Worm (Caenorhabditis elegans) whole organism, L1 larva: ENCODE results near the gene M106.3.

ENCODE experiments used
- C04F5.9 ChIP-seq: sonication (generic microtip); optimal IDR thresholded peaks from 2 replicates; lab custom pipeline; 2016; ENCODE audit warnings: missing genetic modification characterization, missing compliant biosample characterization
- C16A3.4 ChIP-seq: fragments of 150-350 bp; optimal IDR thresholded peaks from 2 replicates; lab custom pipeline; 2014; ENCODE audit warnings: missing biosample characterization, missing genetic modification characterization
- F16B12.6 ChIP-seq: fragments of 150-350 bp; optimal IDR thresholded peaks from 2 replicates; lab custom pipeline; 2014; ENCODE audit warnings: missing biosample characterization, missing genetic modification characterization
- Y116A8C.19 ChIP-seq: sonication (generic microtip); optimal IDR thresholded peaks from 2 replicates; lab custom pipeline; 2016; ENCODE audit warnings: missing compliant biosample characterization, missing genetic modification characterization, borderline replicate concordance
- blmp-1 ChIP-seq: fragments of 150-350 bp; optimal IDR thresholded peaks from 2 replicates; lab custom pipeline; 2014; ENCODE audit warnings: missing biosample characterization, missing genetic modification characterization
- ceh-63 ChIP-seq: fragments of 200-800 bp; sonication (Bioruptor generic); optimal IDR thresholded peaks from 2 replicates; lab custom pipeline; 2018; ENCODE audit warnings: mild to moderate bottlenecking, missing genetic modification characterization, missing compliant biosample characterization
- ceh-82 ChIP-seq, 3 experiments: fragments of 150-350 bp in 1 of 3; sonication (generic microtip) in 2 of 3; optimal IDR thresholded peaks; 2 replicates each; lab custom pipeline; 2014 to 2017; ENCODE audit warnings: missing biosample characterization in 3 of 3, missing genetic modification characterization in 3 of 3
- ceh-90 ChIP-seq: sonication (generic microtip); optimal IDR thresholded peaks from 2 replicates; lab custom pipeline; 2016; ENCODE audit warnings: missing genetic modification characterization, missing compliant biosample characterization
- ces-1 ChIP-seq: fragments of 150-350 bp; optimal IDR thresholded peaks from 2 replicates; lab custom pipeline; 2014; ENCODE audit warnings: missing biosample characterization, missing genetic modification reagents, missing genetic modification characterization
- efl-1 ChIP-seq, 4 experiments: fragments of 150-350 bp; optimal IDR thresholded peaks in 3 of 4; peaks in 1 of 4; 1 replicate in 1 of 4; 2 replicates in 3 of 4; lab custom pipeline; 2014; ENCODE audit warnings: missing biosample characterization in 2 of 4, missing genetic modification characterization in 2 of 4, missing genetic modification reagents in 2 of 4
- egl-27 ChIP-seq, 2 experiments: fragments of 150-350 bp in 1 of 2; sonication (generic microtip); optimal IDR thresholded peaks; 3 replicates each; lab custom pipeline; 2017 to 2018; ENCODE audit warnings: missing biosample characterization in 2 of 2, missing genetic modification characterization in 2 of 2, missing genetic modification reagents in 2 of 2
- elt-2 ChIP-seq: sonication (generic microtip); optimal IDR thresholded peaks from 2 replicates; lab custom pipeline; 2016; ENCODE audit warnings: missing genetic modification characterization, mild to moderate bottlenecking, inconsistent platforms, missing compliant biosample characterization, missing genetic modification reagents
- elt-3 ChIP-seq, 6 experiments: fragments of 150-350 bp in 1 of 6; sonication (generic microtip); optimal IDR thresholded peaks; 2 replicates each; lab custom pipeline; 2017 to 2018; ENCODE audit warnings: missing biosample characterization in 6 of 6, missing genetic modification characterization in 6 of 6, inconsistent platforms in 1 of 6
- fkh-8 ChIP-seq: sonication (generic microtip); optimal IDR thresholded peaks from 2 replicates; lab custom pipeline; 2016; ENCODE audit warnings: mild to moderate bottlenecking, missing genetic modification characterization, missing compliant biosample characterization
- fos-1 ChIP-seq: fragments of 150-350 bp; optimal IDR thresholded peaks from 2 replicates; lab custom pipeline; 2014; ENCODE audit warnings: missing biosample characterization, missing genetic modification characterization
- grh-1 ChIP-seq: fragments of 200-800 bp; sonication (Bioruptor generic); IDR thresholded peaks from 2 replicates; pipeline ENCODE4 v1.3.6; 2022; ENCODE audit warnings: missing genetic modification reagents, missing genetic modification characterization, missing compliant biosample characterization
- hpl-2 ChIP-seq: fragments of 150-350 bp; optimal IDR thresholded peaks from 2 replicates; lab custom pipeline; 2014; ENCODE audit warnings: missing biosample characterization, missing genetic modification reagents, missing genetic modification characterization
- isw-1 ChIP-seq: fragments of 200-800 bp; sonication (Bioruptor generic); IDR thresholded peaks from 2 replicates; pipeline ENCODE4 v1.3.6; 2022; ENCODE audit warnings: missing genetic modification characterization, missing compliant biosample characterization
- jun-1 ChIP-seq: fragments of 150-350 bp; optimal IDR thresholded peaks from 2 replicates; lab custom pipeline; 2014; ENCODE audit warnings: missing biosample characterization, missing genetic modification reagents, missing genetic modification characterization
- lin-13 ChIP-seq: fragments of 150-350 bp; optimal IDR thresholded peaks from 2 replicates; lab custom pipeline; 2014; ENCODE audit warnings: missing biosample characterization, missing genetic modification reagents, missing genetic modification characterization
- lin-14 ChIP-seq: fragments of 200-800 bp; sonication (Bioruptor generic); optimal IDR thresholded peaks from 2 replicates; lab custom pipeline; 2018; ENCODE audit warnings: mild to moderate bottlenecking, missing genetic modification characterization, moderate library complexity, missing compliant biosample characterization
- lin-35 ChIP-seq, 2 experiments: fragments of 150-350 bp; optimal IDR thresholded peaks; 2 replicates each; lab custom pipeline; 2014; ENCODE audit warnings: missing biosample characterization in 2 of 2, missing genetic modification characterization in 2 of 2, missing genetic modification reagents in 2 of 2
- lsy-2 ChIP-seq, 2 experiments: fragments of 150-350 bp; optimal IDR thresholded peaks; 2 replicates each; lab custom pipeline; 2014; ENCODE audit warnings: missing biosample characterization in 2 of 2, missing genetic modification characterization in 2 of 2
- mab-9 ChIP-seq: fragments of 200-800 bp; sonication (Bioruptor generic); IDR thresholded peaks from 2 replicates; pipeline ENCODE4 v1.3.6; 2022; ENCODE audit warnings: missing genetic modification reagents, missing genetic modification characterization, missing compliant biosample characterization
- mdl-1 ChIP-seq, 2 experiments: fragments of 150-350 bp; optimal IDR thresholded peaks; 2 replicates each; lab custom pipeline; 2014 to 2017; ENCODE audit warnings: missing biosample characterization in 2 of 2, missing genetic modification characterization in 2 of 2, inconsistent platforms in 1 of 2
- mef-2 ChIP-seq: fragments of 150-350 bp; optimal IDR thresholded peaks from 2 replicates; lab custom pipeline; 2014; ENCODE audit warnings: missing biosample characterization, missing genetic modification characterization
- mep-1 ChIP-seq: fragments of 150-350 bp; optimal IDR thresholded peaks from 2 replicates; lab custom pipeline; 2014; ENCODE audit warnings: missing biosample characterization, missing genetic modification characterization
- nhr-11 ChIP-seq: fragments of 150-350 bp; optimal IDR thresholded peaks from 2 replicates; lab custom pipeline; 2014; ENCODE audit warnings: missing biosample characterization, missing genetic modification characterization
- nhr-20 ChIP-seq: sonication (generic microtip); optimal IDR thresholded peaks from 2 replicates; lab custom pipeline; 2016; ENCODE audit warnings: mild to moderate bottlenecking, missing genetic modification characterization, missing compliant biosample characterization
- nhr-237 ChIP-seq: fragments of 150-350 bp; optimal IDR thresholded peaks from 2 replicates; lab custom pipeline; 2014; ENCODE audit warnings: missing biosample characterization, missing genetic modification characterization
- nhr-28 ChIP-seq: fragments of 150-350 bp; optimal IDR thresholded peaks from 2 replicates; lab custom pipeline; 2014; ENCODE audit warnings: missing biosample characterization, missing genetic modification characterization
- nhr-71 ChIP-seq: sonication (generic microtip); optimal IDR thresholded peaks from 2 replicates; lab custom pipeline; 2016; ENCODE audit warnings: mild to moderate bottlenecking, missing genetic modification characterization, moderate library complexity, missing compliant biosample characterization
- nhr-76 ChIP-seq: sonication (generic microtip); optimal IDR thresholded peaks from 2 replicates; lab custom pipeline; 2017; ENCODE audit warnings: missing biosample characterization, missing genetic modification characterization
- nhr-85 ChIP-seq: sonication (generic microtip); peaks from one replicate; lab custom pipeline; 2016; ENCODE audit warnings: missing genetic modification characterization, inconsistent platforms, missing compliant biosample characterization
- pag-3 ChIP-seq: sonication (generic microtip); optimal IDR thresholded peaks from 2 replicates; lab custom pipeline; 2017; ENCODE audit warnings: missing genetic modification characterization, mild to moderate bottlenecking, missing compliant biosample characterization, antibody characterized with exemption, borderline replicate concordance; ENCODE audit not compliant: insufficient read depth
- rnt-1 ChIP-seq: sonication (generic microtip); optimal IDR thresholded peaks from 2 replicates; lab custom pipeline; 2016; ENCODE audit warnings: mild to moderate bottlenecking, missing genetic modification characterization, moderate library complexity, missing compliant biosample characterization
- skn-1 ChIP-seq: fragments of 150-350 bp; optimal IDR thresholded peaks from 2 replicates; lab custom pipeline; 2014; ENCODE audit warnings: missing biosample characterization, missing genetic modification characterization
- snpc-4 ChIP-seq: fragments of 150-350 bp; optimal IDR thresholded peaks from 2 replicates; lab custom pipeline; 2014; ENCODE audit warnings: missing biosample characterization, missing genetic modification characterization
- snu-23 ChIP-seq: sonication (generic microtip); optimal IDR thresholded peaks from 2 replicates; lab custom pipeline; 2016; ENCODE audit warnings: missing genetic modification characterization, missing compliant biosample characterization
- swsn-7 ChIP-seq: sonication (generic microtip); optimal IDR thresholded peaks from 2 replicates; lab custom pipeline; 2016; ENCODE audit warnings: missing genetic modification characterization, missing compliant biosample characterization
- tlp-1 ChIP-seq: fragments of 150-350 bp; optimal IDR thresholded peaks from 2 replicates; lab custom pipeline; 2014; ENCODE audit warnings: missing biosample characterization, missing genetic modification characterization
- unc-130 ChIP-seq: fragments of 150-350 bp; optimal IDR thresholded peaks from 2 replicates; lab custom pipeline; 2017; ENCODE audit warnings: missing biosample characterization, missing genetic modification characterization, inconsistent platforms
- unc-30 ChIP-seq: sonication (generic microtip); optimal IDR thresholded peaks from 2 replicates; lab custom pipeline; 2017; ENCODE audit warnings: missing biosample characterization, missing genetic modification characterization
- zip-4 ChIP-seq: fragments of 200-800 bp; sonication (Bioruptor generic); optimal IDR thresholded peaks from 2 replicates; lab custom pipeline; 2018; ENCODE audit warnings: mild to moderate bottlenecking, missing genetic modification characterization, moderate library complexity, missing compliant biosample characterization

M106.3 gene

DNA sequence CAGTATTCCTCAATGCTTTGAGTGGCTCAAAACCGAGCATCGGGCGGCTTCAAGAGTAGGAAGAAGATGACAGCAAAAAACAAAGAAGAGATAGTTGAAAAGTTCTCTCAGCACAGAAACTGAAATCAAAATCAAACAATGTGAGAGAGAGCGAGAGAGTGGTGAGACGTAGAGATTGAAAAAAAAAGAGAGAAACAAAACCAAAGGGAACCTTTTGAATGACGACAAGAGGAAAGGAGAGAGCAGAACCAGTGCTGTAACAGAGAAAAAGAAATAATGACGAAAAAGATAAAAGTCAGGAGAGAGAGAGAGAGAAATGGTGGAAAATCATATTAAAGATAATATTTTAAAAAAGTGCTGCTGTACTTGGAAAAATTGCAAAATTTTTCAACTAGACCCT is 6.5 kb upstream of the M106.3 start (continued):
- no peak for TF ChIP-seq ceh-63 (GFP tag; lab: Kevin White, UChicago)
- peak; percentile 0 to 8 for TF ChIP-seq lin-35 (GFP tag; optimal IDR thresholded peaks at IDR 0.05; lab: Kevin White, UChicago)
- no peak for TF ChIP-seq nhr-28 (tag; lab: Kevin White, UChicago)
- TF ChIP-seq mep-1 (tag; lab: Kevin White, UChicago), result peak; percentile 55
- TF ChIP-seq efl-1 (optimal IDR thresholded peaks at IDR 0.05; lab: Kevin White, UChicago), result peak; percentile 33 to 42
- no peak for TF ChIP-seq efl-1 (GFP tag; optimal IDR thresholded peaks at IDR 0.05 in 1 of 2; lab: Kevin White, UChicago)
- TF ChIP-seq ceh-82 (tag; optimal IDR thresholded peaks at IDR 0.05; lab: Kevin White, UChicago), result peak in 1 of 3 experiments; percentile 11
- TF ChIP-seq fkh-8 (tag; lab: Kevin White, UChicago), result no peak
- no peak for TF ChIP-seq elt-3 (tag; optimal IDR thresholded peaks at IDR 0.05; lab: Kevin White, UChicago)
- no peak for TF ChIP-seq ceh-90 (tag; lab: Kevin White, UChicago)
- no peak for TF ChIP-seq hpl-2 (GFP tag; lab: Kevin White, UChicago)
- no peak for TF ChIP-seq grh-1 (GFP tag; lab: Robert Waterston, UW)
- peak; percentile 59 for TF ChIP-seq lin-14 (GFP tag; lab: Kevin White, UChicago)
- no peak for TF ChIP-seq swsn-7
- no peak for TF ChIP-seq fos-1
- TF ChIP-seq C04F5.9 (tag; lab: Kevin White, UChicago), result peak; percentile 90
- no peak for TF ChIP-seq mdl-1 (tag; optimal IDR thresholded peaks at IDR 0.05; lab: Kevin White, UChicago)
- TF ChIP-seq isw-1 (GFP tag; lab: Robert Waterston, UW), result no peak

DNA sequence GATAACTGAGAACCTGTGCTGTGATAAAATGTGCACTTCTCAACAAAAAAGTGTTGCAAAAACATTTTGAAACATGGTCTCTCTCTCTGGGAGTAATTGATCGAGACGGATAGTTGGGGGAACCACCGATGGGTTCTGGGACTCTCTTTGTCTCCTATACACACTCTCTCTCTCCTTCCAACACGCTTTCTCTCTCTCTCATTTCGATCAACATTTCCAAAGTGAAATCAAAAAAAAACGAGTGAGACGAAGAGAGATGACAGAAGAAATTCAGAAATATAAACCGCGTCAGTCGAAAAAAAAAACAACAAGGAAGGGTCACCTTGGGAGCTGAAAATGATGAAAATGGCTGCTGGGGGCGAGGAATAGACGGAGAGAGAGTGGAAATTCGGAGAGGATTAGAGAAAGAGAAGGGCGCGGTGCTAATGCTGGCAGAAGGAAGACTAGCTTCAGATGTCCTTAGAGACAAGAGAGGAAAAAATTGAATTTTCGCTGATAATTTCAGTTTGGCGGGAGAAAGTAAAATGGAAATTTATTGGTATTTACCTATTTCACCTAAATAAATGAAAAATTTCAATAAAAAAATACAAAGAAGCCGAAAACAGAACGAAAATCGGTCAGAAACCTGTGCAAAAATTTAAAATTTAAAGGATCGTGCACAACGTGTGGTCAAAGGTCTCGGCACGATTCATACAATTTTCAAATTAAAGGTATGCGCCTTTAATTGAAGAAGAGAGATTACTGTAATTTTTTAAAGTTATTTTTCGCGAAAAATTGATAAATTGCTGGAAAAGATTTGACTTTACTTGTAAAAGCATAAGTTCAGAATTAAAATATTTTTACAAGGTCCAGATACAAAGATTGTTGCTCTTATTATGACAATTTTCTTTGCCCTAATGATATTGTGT is 2.3 kb upstream of the M106.3 start:
- TF ChIP-seq nhr-76 (tag; lab: Kevin White, UChicago), result no peak
- TF ChIP-seq lsy-2 (tag; optimal IDR thresholded peaks at IDR 0.05; lab: Kevin White, UChicago), result peak in 1 of 2 experiments; percentile 47
- no peak for TF ChIP-seq pag-3 (tag; lab: Kevin White, UChicago)
- TF ChIP-seq ces-1 (GFP tag; lab: Kevin White, UChicago), result no peak
- TF ChIP-seq skn-1 (tag; lab: Kevin White, UChicago), result no peak
- no peak for TF ChIP-seq swsn-7
- peak; percentile 37 for TF ChIP-seq rnt-1 (tag; lab: Kevin White, UChicago)
- no peak for TF ChIP-seq lin-35 (GFP tag; optimal IDR thresholded peaks at IDR 0.05; lab: Kevin White, UChicago)
- TF ChIP-seq nhr-11 (tag; lab: Kevin White, UChicago), result no peak
- no peak for TF ChIP-seq lin-13 (GFP tag; lab: Kevin White, UChicago)
- peak; percentile 29 for TF ChIP-seq nhr-20 (tag; lab: Kevin White, UChicago)
- TF ChIP-seq C04F5.9 (tag; lab: Kevin White, UChicago), result peak; percentile 17
- peak; percentile 61 for TF ChIP-seq lin-14 (GFP tag; lab: Kevin White, UChicago)
- no peak for TF ChIP-seq F16B12.6 (tag; lab: Kevin White, UChicago)
- TF ChIP-seq unc-130, result no peak
- no peak for TF ChIP-seq elt-2
- TF ChIP-seq hpl-2 (GFP tag; lab: Kevin White, UChicago), result no peak
- TF ChIP-seq jun-1 (tag; lab: Kevin White, UChicago), result no peak
- TF ChIP-seq mab-9 (GFP tag; lab: Robert Waterston, UW), result no peak
- TF ChIP-seq mef-2, result no peak
- no peak for TF ChIP-seq tlp-1 (tag; lab: Kevin White, UChicago)
- no peak for TF ChIP-seq snpc-4 (tag; lab: Kevin White, UChicago)
- no peak for TF ChIP-seq unc-30 (tag; lab: Kevin White, UChicago)
- peak; percentile 51 for TF ChIP-seq nhr-85 (tag; lab: Kevin White, UChicago)
- TF ChIP-seq zip-4 (GFP tag; lab: Kevin White, UChicago), result no peak
- TF ChIP-seq nhr-237 (tag; lab: Kevin White, UChicago), result no peak
- TF ChIP-seq Y116A8C.19 (tag; lab: Kevin White, UChicago), result no peak
- TF ChIP-seq blmp-1, result peak; percentile 93
- peak; percentile 36 for TF ChIP-seq snu-23 (GFP tag; lab: Kevin White, UChicago)
- TF ChIP-seq egl-27 (tag; optimal IDR thresholded peaks at IDR 0.05; lab: Kevin White, UChicago), result no peak
- TF ChIP-seq nhr-71 (tag; lab: Kevin White, UChicago), result peak; percentile 6
- TF ChIP-seq elt-3 (tag; optimal IDR thresholded peaks at IDR 0.05; lab: Kevin White, UChicago), result peak in 1 of 6 experiments; percentile 19
- TF ChIP-seq C16A3.4 (tag; lab: Kevin White, UChicago), result no peak
- peak in 1 of 2 experiments; percentile 7 for TF ChIP-seq efl-1 (optimal IDR thresholded peaks at IDR 0.05; lab: Kevin White, UChicago)
- peak in 1 of 2 experiments; percentile 77 for TF ChIP-seq efl-1 (GFP tag; optimal IDR thresholded peaks at IDR 0.05 in 1 of 2; lab: Kevin White, UChicago)
